Worm (Caenorhabditis elegans): Measurements from ENCODE around the gene Y22D7AR.6.

ce11 chrIII:1673320-1673719 is 3.2 kb downstream of the Y22D7AR.6 start:
- TF ChIP-seq cog-1 (tag; optimal IDR thresholded peaks at IDR 0.05): no peak
- TF ChIP-seq ref-1 (GFP tag; conservative IDR thresholded peaks at IDR 0.05): no peak
